Worm (Caenorhabditis elegans) whole organism, late embryonic: ENCODE measurements around the gene C18B2.5.

ENCODE experiments used
- C38D4.7 ChIP-seq: fragments of 200-800 bp; sonication (Bioruptor generic); optimal IDR thresholded peaks from 2 replicates; lab custom pipeline; 2018; ENCODE audit warnings: mild to moderate bottlenecking, missing genetic modification characterization, moderate library complexity, missing compliant biosample characterization
- F13H6.1 ChIP-seq: sonication (generic microtip); optimal IDR thresholded peaks from 2 replicates; lab custom pipeline; 2016; ENCODE audit warnings: missing genetic modification characterization, missing compliant biosample characterization
- K02D7.2 ChIP-seq: sonication (generic microtip); optimal IDR thresholded peaks from 2 replicates; lab custom pipeline; 2017; ENCODE audit warnings: mild to moderate bottlenecking, missing genetic modification characterization, missing compliant biosample characterization
- K09A11.1 ChIP-seq: sonication (generic microtip); optimal IDR thresholded peaks from 2 replicates; lab custom pipeline; 2017; ENCODE audit warnings: antibody characterized with exemption, mild to moderate bottlenecking, missing genetic modification characterization, missing compliant biosample characterization; ENCODE audit not compliant: insufficient read depth
- T23F11.4 ChIP-seq: fragments of 200-800 bp; sonication (Bioruptor generic); optimal IDR thresholded peaks from 2 replicates; lab custom pipeline; 2018; ENCODE audit warnings: mild to moderate bottlenecking, missing genetic modification characterization, missing compliant biosample characterization
- ahr-1 ChIP-seq: sonication (generic microtip); optimal IDR thresholded peaks from 2 replicates; lab custom pipeline; 2016; ENCODE audit warnings: missing genetic modification characterization, missing compliant biosample characterization
- ceh-14 ChIP-seq: sonication (generic microtip); optimal IDR thresholded peaks from 2 replicates; lab custom pipeline; 2016; ENCODE audit warnings: missing genotype, missing genetic modification characterization, missing compliant biosample characterization
- ceh-18 ChIP-seq: sonication (generic microtip); optimal IDR thresholded peaks from 2 replicates; lab custom pipeline; 2016; ENCODE audit warnings: missing genetic modification characterization, missing compliant biosample characterization
- ceh-19 ChIP-seq: fragments of 200-800 bp; sonication (Bioruptor generic); optimal IDR thresholded peaks from 2 replicates; lab custom pipeline; 2018; ENCODE audit warnings: mild to moderate bottlenecking, missing genetic modification characterization, missing compliant biosample characterization
- ceh-2 ChIP-seq: sonication (generic microtip); optimal IDR thresholded peaks from 2 replicates; lab custom pipeline; 2016; ENCODE audit warnings: missing genotype, missing genetic modification characterization, missing compliant biosample characterization
- ceh-24 ChIP-seq: sonication (generic microtip); optimal IDR thresholded peaks from 2 replicates; lab custom pipeline; 2016; ENCODE audit warnings: mild to moderate bottlenecking, missing genetic modification characterization, missing compliant biosample characterization
- ceh-34 ChIP-seq: sonication (generic microtip); optimal IDR thresholded peaks from 2 replicates; lab custom pipeline; 2016; ENCODE audit warnings: mild to moderate bottlenecking, missing genetic modification characterization, missing compliant biosample characterization
- ceh-45 ChIP-seq: fragments of 200-800 bp; sonication (Bioruptor generic); IDR thresholded peaks from 2 replicates; pipeline ENCODE4 v1.3.6; 2022; ENCODE audit warnings: missing genetic modification reagents, missing genetic modification characterization, missing compliant biosample characterization
- ceh-48 ChIP-seq: sonication (generic microtip); optimal IDR thresholded peaks from 2 replicates; lab custom pipeline; 2016; ENCODE audit warnings: missing genetic modification characterization, inconsistent platforms, missing compliant biosample characterization
- ceh-6 ChIP-seq: fragments of 200-800 bp; sonication (Bioruptor generic); optimal IDR thresholded peaks from 2 replicates; lab custom pipeline; 2018; ENCODE audit warnings: mild to moderate bottlenecking, missing genetic modification characterization, missing compliant biosample characterization
- ceh-9 ChIP-seq: sonication (generic microtip); optimal IDR thresholded peaks from 2 replicates; lab custom pipeline; 2016; ENCODE audit warnings: mild to moderate bottlenecking, missing genetic modification characterization, inconsistent platforms, missing compliant biosample characterization
- che-1 ChIP-seq: sonication (generic microtip); optimal IDR thresholded peaks from 2 replicates; lab custom pipeline; 2016; ENCODE audit warnings: mild to moderate bottlenecking, missing genetic modification characterization, missing compliant biosample characterization
- dve-1 ChIP-seq: sonication (generic microtip); optimal IDR thresholded peaks from 2 replicates; lab custom pipeline; 2017; ENCODE audit warnings: antibody characterized with exemption, mild to moderate bottlenecking, missing genetic modification characterization, missing compliant biosample characterization
- elt-2 ChIP-seq: sonication (generic microtip); optimal IDR thresholded peaks from 2 replicates; lab custom pipeline; 2016; ENCODE audit warnings: missing genetic modification reagents, missing genetic modification characterization, missing compliant biosample characterization
- fkh-10 ChIP-seq: fragments of 150-350 bp; optimal IDR thresholded peaks from 2 replicates; lab custom pipeline; 2014; ENCODE audit warnings: missing biosample characterization, missing genetic modification reagents, missing genetic modification characterization
- fkh-6 ChIP-seq: sonication (generic microtip); optimal IDR thresholded peaks from 2 replicates; lab custom pipeline; 2016; ENCODE audit warnings: missing genetic modification characterization, missing compliant biosample characterization
- hlh-13 ChIP-seq: fragments of 200-800 bp; sonication (Bioruptor generic); optimal IDR thresholded peaks from 2 replicates; lab custom pipeline; 2018; ENCODE audit warnings: mild to moderate bottlenecking, missing genetic modification characterization, missing compliant biosample characterization
- hlh-30 ChIP-seq: sonication (generic microtip); optimal IDR thresholded peaks from 2 replicates; lab custom pipeline; 2017; ENCODE audit warnings: antibody characterized with exemption, missing genetic modification characterization, missing compliant biosample characterization; ENCODE audit not compliant: insufficient read depth
- hlh-6 ChIP-seq: sonication (generic microtip); optimal IDR thresholded peaks from 2 replicates; lab custom pipeline; 2016; ENCODE audit warnings: missing genotype, missing genetic modification characterization, missing compliant biosample characterization
- hlh-8 ChIP-seq: sonication (generic microtip); optimal IDR thresholded peaks from 2 replicates; lab custom pipeline; 2016; ENCODE audit warnings: missing genotype, missing genetic modification characterization, missing compliant biosample characterization
- lin-11 ChIP-seq: fragments of 200-800 bp; sonication (Bioruptor generic); optimal IDR thresholded peaks from 2 replicates; lab custom pipeline; 2018; ENCODE audit warnings: mild to moderate bottlenecking, missing genetic modification characterization, missing compliant biosample characterization
- nfya-1 ChIP-seq: sonication (generic microtip); optimal IDR thresholded peaks from 2 replicates; lab custom pipeline; 2017; ENCODE audit warnings: missing genetic modification characterization, mild to moderate bottlenecking, missing compliant biosample characterization, antibody characterized with exemption, moderate library complexity
- nhr-232 ChIP-seq: sonication (generic microtip); optimal IDR thresholded peaks from 2 replicates; lab custom pipeline; 2016; ENCODE audit warnings: missing genetic modification characterization, missing compliant biosample characterization
- npax-4 ChIP-seq: sonication (generic microtip); optimal IDR thresholded peaks from 2 replicates; lab custom pipeline; 2016; ENCODE audit warnings: missing genetic modification characterization, missing compliant biosample characterization
- odd-2 ChIP-seq: sonication (generic microtip); optimal IDR thresholded peaks from 2 replicates; lab custom pipeline; 2017; ENCODE audit warnings: antibody characterized with exemption, mild to moderate bottlenecking, missing genetic modification characterization, missing compliant biosample characterization
- pha-2 ChIP-seq: sonication (generic microtip); optimal IDR thresholded peaks from 2 replicates; lab custom pipeline; 2017; ENCODE audit warnings: mild to moderate bottlenecking, missing genetic modification characterization, missing compliant biosample characterization
- pqm-1 ChIP-seq: sonication (generic microtip); optimal IDR thresholded peaks from 2 replicates; lab custom pipeline; 2016; ENCODE audit warnings: missing genetic modification characterization, missing compliant biosample characterization
- ref-2 ChIP-seq: sonication (generic microtip); optimal IDR thresholded peaks from 2 replicates; lab custom pipeline; 2016; ENCODE audit warnings: missing genetic modification characterization, missing compliant biosample characterization
- rnt-1 ChIP-seq: sonication (generic microtip); optimal IDR thresholded peaks from 2 replicates; lab custom pipeline; 2016; ENCODE audit warnings: missing genetic modification characterization, missing compliant biosample characterization
- sox-2 ChIP-seq: fragments of 200-800 bp; sonication (Bioruptor generic); IDR thresholded peaks from 2 replicates; pipeline ENCODE4 v1.3.6; 2022; ENCODE audit warnings: missing genetic modification reagents, missing genetic modification characterization, missing compliant biosample characterization
- sox-4 ChIP-seq: sonication (generic microtip); optimal IDR thresholded peaks from 2 replicates; lab custom pipeline; 2017; ENCODE audit warnings: mild to moderate bottlenecking, missing genetic modification characterization, inconsistent platforms, missing compliant biosample characterization
- syd-9 ChIP-seq: sonication (generic microtip); optimal IDR thresholded peaks from 2 replicates; lab custom pipeline; 2016; ENCODE audit warnings: mild to moderate bottlenecking, missing genetic modification characterization, moderate library complexity, missing compliant biosample characterization
- tbx-7 ChIP-seq: sonication (generic microtip); optimal IDR thresholded peaks from 2 replicates; lab custom pipeline; 2016; ENCODE audit warnings: missing genotype, missing genetic modification characterization, missing compliant biosample characterization
- ttx-3 ChIP-seq: sonication (generic microtip); optimal IDR thresholded peaks from 2 replicates; lab custom pipeline; 2016; ENCODE audit warnings: missing genetic modification reagents, missing genetic modification characterization, missing compliant biosample characterization
- unc-42 ChIP-seq: sonication (generic microtip); optimal IDR thresholded peaks from 2 replicates; lab custom pipeline; 2016; ENCODE audit warnings: missing genotype, missing genetic modification characterization, missing compliant biosample characterization
- unc-55 ChIP-seq: sonication (generic microtip); optimal IDR thresholded peaks from 2 replicates; lab custom pipeline; 2017; ENCODE audit warnings: missing biosample characterization, missing genetic modification reagents, missing genetic modification characterization
- unc-86 ChIP-seq: sonication (generic microtip); optimal IDR thresholded peaks from 2 replicates; lab custom pipeline; 2016; ENCODE audit warnings: missing genetic modification characterization, missing compliant biosample characterization
- ztf-16 ChIP-seq: sonication (generic microtip); optimal IDR thresholded peaks from 2 replicates; lab custom pipeline; 2017; ENCODE audit warnings: missing genetic modification characterization, missing compliant biosample characterization

Gene C18B2.5

ce11 chrX:3611042-3611623 lies at the start of gene C18B2.5:
Gene C18B2.5 (minus strand): TSS chrX:3611092.
- TF ChIP-seq lin-11 (tag; lab: Kevin White, UChicago) (no peak), pqm-1 (no peak), odd-2 (tag; lab: Kevin White, UChicago) (no peak), ceh-34 (tag; lab: Kevin White, UChicago) (no peak), sox-2 (GFP tag; lab: Robert Waterston, UW) (no peak), tbx-7 (tag; lab: Kevin White, UChicago) (no peak), ahr-1 (tag; lab: Kevin White, UChicago) (no peak), syd-9 (no peak)

- TF ChIP-seq sox-4 (tag; lab: Kevin White, UChicago) (no peak), nfya-1 (tag; lab: Kevin White, UChicago) (no peak), fkh-6 (tag; lab: Kevin White, UChicago) (no peak), unc-86 (tag; lab: Kevin White, UChicago) (no peak), unc-42 (no peak), ceh-24 (no peak), dve-1 (no peak), hlh-8 (tag; lab: Kevin White, UChicago) (no peak), nhr-232 (tag; lab: Kevin White, UChicago) (no peak), npax-4 (tag; lab: Kevin White, UChicago) (no peak), ceh-19 (GFP tag; lab: Kevin White, UChicago) (no peak), che-1 (tag; lab: Kevin White, UChicago) (no peak), ref-2 (tag; lab: Kevin White, UChicago) (no peak), ttx-3 (tag; lab: Kevin White, UChicago) (no peak), K02D7.2 (no peak), rnt-1 (tag; lab: Kevin White, UChicago) (no peak)
Observed at ce11 chrX:3659192-3659591, 48.3 kb upstream of the C18B2.5 start, which contains the start of gene R11G1.1. Gene R11G1.1 (plus strand): TSS chrX:3659492.

- no peak for TF ChIP-seq ztf-16 (tag; lab: Kevin White, UChicago)
- no peak for TF ChIP-seq rnt-1 (tag; lab: Kevin White, UChicago)
- no peak for TF ChIP-seq pha-2 (tag; lab: Kevin White, UChicago)
- TF ChIP-seq ceh-9 (tag; lab: Kevin White, UChicago): no peak
Observed at ce11 chrX:3655972-3656371, 45.1 kb upstream of the C18B2.5 start, which contains the start of gene R11G1.7. Gene R11G1.7 (plus strand): TSS chrX:3656272.

- TF ChIP-seq hlh-30: no peak
- no peak for TF ChIP-seq ceh-2 (tag; lab: Kevin White, UChicago)
- TF ChIP-seq K09A11.1 (tag; lab: Kevin White, UChicago): no peak
- TF ChIP-seq ceh-18: no peak
- TF ChIP-seq unc-55 (GFP tag; lab: Kevin White, UChicago): no peak
- TF ChIP-seq fkh-10 (GFP tag; lab: Kevin White, UChicago): no peak
- TF ChIP-seq fkh-6 (tag; lab: Kevin White, UChicago): no peak
- TF ChIP-seq elt-2: no peak
- no peak for TF ChIP-seq ceh-45
- TF ChIP-seq hlh-6 (tag; lab: Kevin White, UChicago): no peak
- TF ChIP-seq T23F11.4: no peak
- no peak for TF ChIP-seq F13H6.1
- no peak for TF ChIP-seq ceh-6 (GFP tag; lab: Kevin White, UChicago)
- TF ChIP-seq C38D4.7 (GFP tag; lab: Kevin White, UChicago): no peak
- no peak for TF ChIP-seq ceh-48 (tag; lab: Kevin White, UChicago)
- no peak for TF ChIP-seq hlh-13 (GFP tag; lab: Kevin White, UChicago)
- no peak for TF ChIP-seq syd-9
- no peak for TF ChIP-seq ceh-14 (tag; lab: Kevin White, UChicago)
- TF ChIP-seq, all 69 proteins: peak for 0
Observed at ce11 chrX:3654623-3655022, 43.7 kb upstream of the C18B2.5 start, which contains the start of gene R11G1.11. Gene R11G1.11 (plus strand): TSS chrX:3654923.
